Fruit fly (Drosophila melanogaster) S2 (cell line): Measurements from ENCODE around the gene Frmd5.

Source experiments
- CG8478 ChIP-seq: fragments of >200 bp; optimal IDR thresholded peaks from 2 replicates; lab custom pipeline; 2018
- CTCF ChIP-seq, 2 experiments: fragments of >200 bp; optimal IDR thresholded peaks; 2 replicates each; lab custom pipeline; 2018

Frmd5 gene

dm6 chr2L:10381890-10382450 is 37.7 kb downstream of the Frmd5 start, which contains the start of gene CG5096:
CG5096 (plus strand) TSS chr2L:10382263.
- TF ChIP-seq CTCF (optimal IDR thresholded peaks at IDR 0.05; lab: Kevin White, UChicago) (no peak), CG8478 (lab: Kevin White, UChicago) (no peak)

dm6 chr2L:10386208-10386805 is 42.1 kb downstream of the Frmd5 start, which contains the start of the genes Cdk1 and mRpS7:
Cdk1 (minus strand) TSS chr2L:10386262.
mRpS7 (plus strand) TSS chr2L:10386662.
- TF ChIP-seq CTCF (optimal IDR thresholded peaks at IDR 0.05; lab: Kevin White, UChicago) (no peak), CG8478 (lab: Kevin White, UChicago) (no peak)

- TF ChIP-seq CTCF (optimal IDR thresholded peaks at IDR 0.05; lab: Kevin White, UChicago): no peak
- TF ChIP-seq CG8478 (lab: Kevin White, UChicago): no peak
These were observed 42.6 kb downstream of the Frmd5 start for dm6 chr2L:10386824-10387223.

- TF ChIP-seq CTCF (optimal IDR thresholded peaks at IDR 0.05; lab: Kevin White, UChicago) (peak in 1 of 2 experiments; percentile 51), CG8478 (lab: Kevin White, UChicago) (no peak)
These were observed 43.9 kb downstream of the Frmd5 start, which contains the start of gene da for dm6 chr2L:10387869-10388726. da (plus strand) TSS chr2L:10388105.

dm6 chr2L:10393467-10393866 is 49.2 kb downstream of the Frmd5 start:
- TF ChIP-seq CG8478 (lab: Kevin White, UChicago) (no peak), CTCF (optimal IDR thresholded peaks at IDR 0.05; lab: Kevin White, UChicago) (no peak)

- TF ChIP-seq CG8478 (lab: Kevin White, UChicago): no peak
- no peak for TF ChIP-seq CTCF (optimal IDR thresholded peaks at IDR 0.05; lab: Kevin White, UChicago)
These were observed 50.8 kb downstream of the Frmd5 start for dm6 chr2L:10395035-10395434.

dm6 chr2L:10395642-10396487 is 51.6 kb downstream of the Frmd5 start, which contains the start of gene Mdh1:
Mdh1 (minus strand) TSS chr2L:10396332.
- TF ChIP-seq CG8478 (lab: Kevin White, UChicago) (no peak), CTCF (optimal IDR thresholded peaks at IDR 0.05; lab: Kevin White, UChicago) (no peak)

- no peak for TF ChIP-seq CTCF (optimal IDR thresholded peaks at IDR 0.05; lab: Kevin White, UChicago)
These were observed 52.2 kb downstream of the Frmd5 start, which contains the start of gene Cnot4 for dm6 chr2L:10396488-10396824. Cnot4 (plus strand) TSS chr2L:10396716.

- TF ChIP-seq CTCF (optimal IDR thresholded peaks at IDR 0.05; lab: Kevin White, UChicago): no peak
- no peak for TF ChIP-seq CG8478 (lab: Kevin White, UChicago)
These were observed 52.8 kb downstream of the Frmd5 start for dm6 chr2L:10396877-10397587.
